Worm (Caenorhabditis elegans): ENCODE data around the gene C07H4.1.

C07H4.1 gene

DNA sequence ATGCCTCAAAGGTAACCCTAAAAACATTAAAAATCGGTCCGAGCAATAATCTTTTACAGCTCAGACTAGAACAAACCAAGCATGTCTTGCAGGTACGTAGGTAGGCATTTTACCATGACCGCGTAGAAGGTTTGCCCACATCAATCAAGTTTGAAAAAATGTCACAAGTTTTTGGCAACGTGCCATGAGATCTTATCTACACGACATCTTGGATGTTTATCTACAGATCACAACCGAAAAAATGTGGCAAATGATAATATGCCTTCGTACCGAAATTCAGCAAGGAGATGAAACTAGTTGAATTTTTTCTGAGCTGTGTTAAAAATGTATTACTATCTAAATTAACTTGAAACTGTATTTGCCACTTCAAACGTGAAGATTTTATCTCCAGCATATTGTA lies 29.0 kb downstream of the C07H4.1 start (continued):
- TF ChIP-seq nhr-90 (tag; optimal IDR thresholded peaks at IDR 0.05; ENCODE audit: poor library complexity) (no peak), sox-4 (tag; optimal IDR thresholded peaks at IDR 0.05) (no peak), nhr-11 (tag; optimal IDR thresholded peaks at IDR 0.05) (no peak), blmp-1 (tag; optimal IDR thresholded peaks at IDR 0.05) (no peak), nhr-77 (tag; optimal IDR thresholded peaks at IDR 0.05) (no peak), ztf-11 (tag; optimal IDR thresholded peaks at IDR 0.05) (no peak), mef-2 (tag; optimal IDR thresholded peaks at IDR 0.05) (no peak), zag-1 (tag; optimal IDR thresholded peaks at IDR 0.05) (no peak), fkh-4 (tag; optimal IDR thresholded peaks at IDR 0.05; ENCODE audit: borderline replicate concordance) (no peak), irx-1 (tag; optimal IDR thresholded peaks at IDR 0.05) (no peak), lin-35 (GFP tag; optimal IDR thresholded peaks at IDR 0.05) (no peak), swsn-7 (tag; optimal IDR thresholded peaks at IDR 0.05) (no peak), C34B4.2 (tag; optimal IDR thresholded peaks at IDR 0.05) (no peak), ceh-8 (GFP tag; optimal IDR thresholded peaks at IDR 0.05) (no peak), alr-1 (tag; optimal IDR thresholded peaks at IDR 0.05; ENCODE audit: borderline replicate concordance) (no peak), C16A3.4 (tag; optimal IDR thresholded peaks at IDR 0.05) (peak; percentile 2), vab-15 (tag; optimal IDR thresholded peaks at IDR 0.05) (no peak), grh-1 (GFP tag; IDR thresholded peaks at IDR 0.05) (no peak), lsy-2 (tag; optimal IDR thresholded peaks at IDR 0.05) (peak in 1 of 2 experiments; percentile 20), mdl-1 (tag; optimal IDR thresholded peaks at IDR 0.05) (peak in 1 of 2 experiments; percentile 7), elt-2 (tag; optimal IDR thresholded peaks at IDR 0.05) (no peak), C04F5.9 (tag; optimal IDR thresholded peaks at IDR 0.05) (no peak), hlh-17 (GFP tag; optimal IDR thresholded peaks at IDR 0.05; ENCODE audit: borderline replicate concordance) (no peak), dsc-1 (tag; optimal IDR thresholded peaks at IDR 0.05) (no peak), ceh-88 (GFP tag; IDR thresholded peaks at IDR 0.05) (no peak), unc-62 (GFP tag; optimal IDR thresholded peaks at IDR 0.05) (no peak), pag-3 (tag; optimal IDR thresholded peaks at IDR 0.05; ENCODE audit: borderline replicate concordance, insufficient read depth) (peak; percentile 32), sup-37 (GFP tag; optimal IDR thresholded peaks at IDR 0.05) (no peak), rnt-1 (tag; optimal IDR thresholded peaks at IDR 0.05) (peak; percentile 26)

ce11 chrII:9063350-9063749 lies 30.1 kb downstream of the C07H4.1 start:
- TF ChIP-seq C04F5.9 (tag; optimal IDR thresholded peaks at IDR 0.05): no peak
- peak; percentile 7 for TF ChIP-seq nhr-71 (tag; optimal IDR thresholded peaks at IDR 0.05)
- no peak for TF ChIP-seq unc-30 (tag; optimal IDR thresholded peaks at IDR 0.05)
- peak; percentile 13 for TF ChIP-seq tbx-2 (tag; optimal IDR thresholded peaks at IDR 0.05)
- TF ChIP-seq Y116A8C.19 (tag; optimal IDR thresholded peaks at IDR 0.05; ENCODE audit: borderline replicate concordance): no peak
- TF ChIP-seq zag-1 (tag; optimal IDR thresholded peaks at IDR 0.05): no peak
- no peak for TF ChIP-seq sup-37 (GFP tag; optimal IDR thresholded peaks at IDR 0.05)
- TF ChIP-seq fos-1 (tag; optimal IDR thresholded peaks at IDR 0.05): no peak
- TF ChIP-seq hpl-2 (GFP tag; optimal IDR thresholded peaks at IDR 0.05): no peak
- no peak for TF ChIP-seq C16A3.4 (tag; optimal IDR thresholded peaks at IDR 0.05)
- no peak for TF ChIP-seq pag-3 (tag; optimal IDR thresholded peaks at IDR 0.05; ENCODE audit: borderline replicate concordance, insufficient read depth)
- no peak for TF ChIP-seq lin-39 (tag; optimal IDR thresholded peaks at IDR 0.05)
- TF ChIP-seq skn-1 (tag; optimal IDR thresholded peaks at IDR 0.05): no peak
- TF ChIP-seq lin-35 (GFP tag; optimal IDR thresholded peaks at IDR 0.05): no peak
- no peak for TF ChIP-seq ztf-4 (tag; optimal IDR thresholded peaks at IDR 0.05)
- no peak for TF ChIP-seq zip-4 (GFP tag; optimal IDR thresholded peaks at IDR 0.05)
- no peak for TF ChIP-seq snpc-4 (tag; optimal IDR thresholded peaks at IDR 0.05)
- peak in 1 of 2 experiments; percentile 58 for TF ChIP-seq ztf-11 (tag; optimal IDR thresholded peaks at IDR 0.05)
- no peak for TF ChIP-seq dsc-1 (tag; optimal IDR thresholded peaks at IDR 0.05)
- TF ChIP-seq jun-1 (tag; optimal IDR thresholded peaks at IDR 0.05): no peak
- no peak for TF ChIP-seq tlp-1 (tag; optimal IDR thresholded peaks at IDR 0.05)
